Worm (Caenorhabditis elegans): ENCODE measurements around the gene gars-1.
"Not testable (repeated sequence)": the region's sequence is repeated elsewhere in the genome, so short reads cannot be mapped to it uniquely, and the experiment has no call there.

Gene gars-1

DNA sequence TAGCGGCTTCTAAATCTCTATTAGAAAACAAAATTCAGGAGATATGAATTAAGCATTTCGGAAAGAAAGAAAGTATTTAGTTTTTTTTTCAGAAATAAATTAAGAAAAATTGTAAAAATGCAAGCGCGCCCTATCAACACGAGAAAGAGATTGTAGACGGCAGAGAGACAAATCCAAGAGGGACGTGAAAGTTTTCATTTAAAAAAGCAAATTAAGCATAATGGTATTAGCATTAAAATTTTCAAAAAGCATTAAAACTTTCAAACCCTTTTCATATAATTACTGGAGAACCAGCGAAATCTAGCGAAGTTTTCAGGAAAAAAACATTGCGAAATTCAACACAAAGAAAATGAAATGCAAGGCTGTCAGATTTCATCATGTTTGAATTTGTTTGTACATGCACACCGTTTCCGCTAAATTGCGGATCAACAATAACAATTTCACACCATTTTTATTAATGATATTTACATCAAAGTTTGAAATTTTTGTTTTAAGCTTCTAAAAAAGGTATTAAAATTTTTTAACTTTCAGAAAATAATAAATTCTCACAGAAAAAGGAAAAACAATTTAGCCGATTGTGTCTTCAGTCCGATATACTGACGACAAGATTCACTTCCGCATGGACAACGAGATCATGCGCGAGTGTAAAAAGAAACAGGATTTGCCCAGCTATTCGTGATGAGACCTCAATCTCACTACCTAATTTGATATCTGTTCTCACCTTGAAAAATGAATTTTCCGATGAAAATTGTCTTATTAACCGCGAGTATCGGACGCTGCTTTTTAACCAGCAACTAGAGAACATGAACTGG, at the start of gene gars-1:
gars-1 (minus strand) TSS at position 808 of the 812 bp plus-strand sequence.
- peak; percentile 11 for TF ChIP-seq dpl-1 (GFP tag; optimal IDR thresholded peaks at IDR 0.05)
- TF ChIP-seq lsy-2 (tag; optimal IDR thresholded peaks at IDR 0.05) = peak in 1 of 2 experiments; percentile 2
- 0 out of 2 replicates have a peak, but pooled peaks have one; percentile 12 for TF ChIP-seq lin-38 (GFP tag; IDR thresholded peaks at IDR 0.05)
- no peak for TF ChIP-seq F10B5.3 (tag; optimal IDR thresholded peaks at IDR 0.05)
- TF ChIP-seq dmd-6 (GFP tag; IDR thresholded peaks at IDR 0.05) = no peak
- TF ChIP-seq nhr-77 (tag; optimal IDR thresholded peaks at IDR 0.05) = peak; percentile 9
- peak; percentile 8 for TF ChIP-seq mes-2 (tag; optimal IDR thresholded peaks at IDR 0.05; ENCODE audit: poor library complexity, severe bottlenecking)
- TF ChIP-seq nhr-6 (tag; optimal IDR thresholded peaks at IDR 0.05) = peak; percentile 17
- TF ChIP-seq daf-16 (GFP tag; optimal IDR thresholded peaks at IDR 0.05) = no peak
- peak; percentile 14 for TF ChIP-seq daf-16 (tag; optimal IDR thresholded peaks at IDR 0.05)
- no peak for TF ChIP-seq T26A8.4 (GFP tag; IDR thresholded peaks at IDR 0.05)

DNA sequence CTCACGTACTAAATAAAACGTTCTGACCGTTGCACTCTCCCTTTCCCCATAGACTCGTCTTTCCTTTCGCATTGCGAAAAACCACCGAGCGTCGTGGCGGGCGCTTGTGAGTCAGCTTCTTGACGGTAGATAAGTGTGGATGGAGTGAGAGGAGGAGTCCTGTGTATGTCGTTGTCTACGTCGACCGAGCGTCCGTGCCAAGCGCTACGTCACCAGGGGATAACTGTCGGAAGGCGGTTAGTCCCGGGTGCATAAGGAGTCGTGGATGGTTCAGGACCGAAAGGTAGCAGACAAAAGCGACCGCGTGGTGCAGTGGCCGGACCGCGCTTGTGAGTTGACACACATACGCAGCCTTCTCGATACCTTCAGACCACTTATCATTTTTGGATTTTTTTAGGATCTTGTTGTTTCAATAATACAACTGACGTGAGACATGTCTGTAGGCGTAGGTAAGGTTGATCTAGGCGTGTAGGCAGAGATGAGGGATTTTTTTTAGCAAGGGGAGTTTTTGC, 47.8 kb upstream of the gars-1 start:
- TF ChIP-seq ZK337.2 (GFP tag; IDR thresholded peaks at IDR 0.05) = peak; percentile 47; the same call in 1 of the 2 replicates
- peak; percentile 82; the same call in 1 of the 2 replicates for TF ChIP-seq arid-1 (GFP tag; conservative IDR thresholded peaks at IDR 0.05)
- TF ChIP-seq aha-1 (tag) = peak; percentile 14
- peak; percentile 57 to 83 for TF ChIP-seq daf-16 (GFP tag; optimal IDR thresholded peaks at IDR 0.05)
- TF ChIP-seq daf-16, pha-4 (tag; optimal IDR thresholded peaks at IDR 0.05): not testable (repeated sequence)
- peak; percentile 85 for TF ChIP-seq set-16 (GFP tag; IDR thresholded peaks at IDR 0.05)
- TF ChIP-seq nhr-77 (tag; optimal IDR thresholded peaks at IDR 0.05) = peak; percentile 27
- 0 out of 2 replicates have a peak, but pooled peaks have one; percentile 8 for TF ChIP-seq dmd-9 (GFP tag; IDR thresholded peaks at IDR 0.05)
- peak; percentile 76 for TF ChIP-seq php-3 (GFP tag; IDR thresholded peaks at IDR 0.05)
- TF ChIP-seq lin-1 (GFP tag; IDR thresholded peaks at IDR 0.05) = peak; percentile 73
- TF ChIP-seq spr-3 (GFP tag; optimal IDR thresholded peaks at IDR 0.05) = peak; percentile 76
- peak; percentile 41 for TF ChIP-seq dpl-1 (GFP tag; optimal IDR thresholded peaks at IDR 0.05)
- TF ChIP-seq tra-1 (GFP tag; IDR thresholded peaks at IDR 0.05) = peak; percentile 73; the same call in 1 of the 2 replicates
- TF ChIP-seq T20F7.1 (GFP tag; optimal IDR thresholded peaks at IDR 0.05) = peak; percentile 52
- TF ChIP-seq F37D6.2 (tag; optimal IDR thresholded peaks at IDR 0.05) = peak; percentile 57
- TF ChIP-seq F26F4.8 (GFP tag; conservative IDR thresholded peaks at IDR 0.05) = 0 out of 2 replicates have a peak, but pooled peaks have one; percentile 61
- peak; percentile 71 for TF ChIP-seq nhr-41 (GFP tag; IDR thresholded peaks at IDR 0.05)
- peak in 1 of 2 experiments; percentile 26; a peak in 1 of 4 replicates for TF ChIP-seq madf-5 (GFP tag; IDR thresholded peaks at IDR 0.05)
- TF ChIP-seq vab-7 (GFP tag; IDR thresholded peaks at IDR 0.05) = peak; percentile 75
- TF ChIP-seq zfp-3 (GFP tag; conservative IDR thresholded peaks at IDR 0.05) = peak; percentile 53; the same call in 1 of the 2 replicates
- TF ChIP-seq Y48G9A.11 (GFP tag; IDR thresholded peaks at IDR 0.05) = peak; percentile 70; the same call in 1 of the 2 replicates
- TF ChIP-seq jun-1 (tag; optimal IDR thresholded peaks at IDR 0.05) = peak; percentile 45
- peak; percentile 68 for TF ChIP-seq dmd-8 (GFP tag; IDR thresholded peaks at IDR 0.05)
- TF ChIP-seq gei-8 (GFP tag; optimal IDR thresholded peaks at IDR 0.05) = peak; percentile 37
- TF ChIP-seq D1046.2 (GFP tag; IDR thresholded peaks at IDR 0.05) = 0 out of 2 replicates have a peak, but pooled peaks have one; percentile 49
- peak in 1 of 2 experiments; percentile 40 for TF ChIP-seq mdl-1 (tag; optimal IDR thresholded peaks at IDR 0.05)
- peak; percentile 29 for TF ChIP-seq nhr-6 (tag; optimal IDR thresholded peaks at IDR 0.05)
- TF ChIP-seq zip-11 (GFP tag; IDR thresholded peaks at IDR 0.05) = 0 out of 2 replicates have a peak, but pooled peaks have one; percentile 68
- TF ChIP-seq lin-38 (GFP tag; IDR thresholded peaks at IDR 0.05) = peak; percentile 80
- TF ChIP-seq dve-1 (tag; optimal IDR thresholded peaks at IDR 0.05; ENCODE audit: insufficient read depth) = peak; percentile 70
- TF ChIP-seq mxl-3 (GFP tag; optimal IDR thresholded peaks at IDR 0.05) = peak; percentile 86
- TF ChIP-seq lim-7 (GFP tag; IDR thresholded peaks at IDR 0.05) = peak; percentile 57; the same call in 1 of the 2 replicates
- peak; percentile 41 to 62 for TF ChIP-seq hif-1 (tag; optimal IDR thresholded peaks at IDR 0.05)
- TF ChIP-seq nhr-111 (GFP tag; optimal IDR thresholded peaks at IDR 0.05) = peak; percentile 35
- TF ChIP-seq pha-4 (GFP tag; IDR thresholded peaks at IDR 0.05) = peak; percentile 82
- peak; percentile 53; the same call in 1 of the 2 replicates for TF ChIP-seq lin-29 (GFP tag; IDR thresholded peaks at IDR 0.05)
- TF ChIP-seq ceh-44 (GFP tag; IDR thresholded peaks at IDR 0.05) = peak; percentile 6; the same call in 1 of the 2 replicates
- 0 out of 2 replicates have a peak, but pooled peaks have one; percentile 36 for TF ChIP-seq Y105C5A.15 (GFP tag; IDR thresholded peaks at IDR 0.05)

Data from whole organism, L4 larva.